Fruit fly (Drosophila melanogaster) whole organism, embryonic: ENCODE results near the gene CG43116.

Source experiments
- CG13287 ChIP-seq: fragments of 200-800 bp; sonication (Bioruptor generic); IDR thresholded peaks from 2 replicates; pipeline ENCODE4 v1.3.6; 2022; ENCODE audit warnings: missing biosample characterization, missing genetic modification characterization; ENCODE audit not compliant: partially characterized antibody
- CG14860 ChIP-seq: fragments of 200-800 bp; sonication (Bioruptor generic); IDR thresholded peaks from 3 replicates; pipeline ENCODE4 v1.3.6; 2022; ENCODE audit warnings: missing biosample characterization, missing genetic modification characterization; ENCODE audit not compliant: partially characterized antibody
- CG15696 ChIP-seq: fragments of 200-800 bp; sonication (Bioruptor generic); optimal IDR thresholded peaks from 2 replicates; lab custom pipeline; 2019; ENCODE audit warnings: missing biosample characterization, mild to moderate bottlenecking, missing genetic modification characterization, moderate library complexity
- CG1647 ChIP-seq: fragments of 200-800 bp; sonication (Bioruptor generic); optimal IDR thresholded peaks from 3 replicates; lab custom pipeline; 2016; ENCODE audit warnings: missing biosample characterization, missing genetic modification characterization
- CG17829 ChIP-seq: fragments of 200-800 bp; optimal IDR thresholded peaks from 2 replicates; lab custom pipeline; 2019; ENCODE audit warnings: missing biosample characterization, mild to moderate bottlenecking, missing genetic modification characterization, moderate library complexity
- CG2712 ChIP-seq: fragments of 200-800 bp; optimal IDR thresholded peaks from 3 replicates; lab custom pipeline; 2019; ENCODE audit warnings: missing biosample characterization, mild to moderate bottlenecking, missing genetic modification characterization, moderate library complexity
- CG2889 ChIP-seq: fragments of 200-800 bp; sonication (Bioruptor generic); IDR thresholded peaks from 3 replicates; pipeline ENCODE4 v1.3.6; 2022; ENCODE audit warnings: missing biosample characterization, missing genetic modification characterization
- CG31365 ChIP-seq: fragments of 200-800 bp; sonication (Bioruptor generic); optimal IDR thresholded peaks from 2 replicates; lab custom pipeline; 2018; ENCODE audit warnings: missing biosample characterization, mild to moderate bottlenecking, missing genetic modification characterization
- CG31388 ChIP-seq: fragments of 200-800 bp; sonication (Bioruptor generic); optimal IDR thresholded peaks from 2 replicates; lab custom pipeline; 2016; ENCODE audit warnings: missing biosample characterization, missing genetic modification characterization
- CG32532 ChIP-seq: fragments of 200-800 bp; sonication (Bioruptor generic); IDR thresholded peaks from 2 replicates; pipeline ENCODE4 v1.3.6; 2022; ENCODE audit warnings: missing biosample characterization, missing genetic modification characterization
- CG32772 ChIP-seq: fragments of 200-800 bp; sonication (Bioruptor generic); IDR thresholded peaks from 2 replicates; pipeline ENCODE4 v1.3.6; 2022; ENCODE audit warnings: missing biosample characterization, missing genetic modification characterization
- CG33213 ChIP-seq: fragments of 200-800 bp; sonication (Bioruptor generic); optimal IDR thresholded peaks from 3 replicates; lab custom pipeline; 2016; ENCODE audit warnings: missing biosample characterization, missing genetic modification characterization
- CG4282 ChIP-seq: fragments of 200-800 bp; sonication (Bioruptor generic); optimal IDR thresholded peaks from 2 replicates; lab custom pipeline; 2016; ENCODE audit warnings: missing biosample characterization, missing genetic modification characterization
- CG5180 ChIP-seq: fragments of 200-800 bp; sonication (Bioruptor generic); optimal IDR thresholded peaks from 3 replicates; lab custom pipeline; 2017; ENCODE audit warnings: missing biosample characterization, missing genetic modification characterization, mild to moderate bottlenecking, moderate library complexity, missing genetic modification reagents
- CG6791 ChIP-seq: fragments of 200-800 bp; sonication (Bioruptor generic); IDR thresholded peaks from 3 replicates; pipeline ENCODE4 v1.3.6; 2022; ENCODE audit warnings: missing biosample characterization, missing genetic modification characterization; ENCODE audit not compliant: partially characterized antibody
- CG8290 ChIP-seq, 3 experiments: fragments of 200-800 bp; sonication (Bioruptor generic); optimal IDR thresholded peaks; 2 replicates each; lab custom pipeline; 2016 to 2019; ENCODE audit warnings: missing biosample characterization in 3 of 3, missing genetic modification characterization in 3 of 3, mild to moderate bottlenecking in 2 of 3, moderate library complexity in 1 of 3
- CG8944 ChIP-seq: fragments of 200-800 bp; sonication (Bioruptor generic); optimal IDR thresholded peaks from 3 replicates; lab custom pipeline; 2016; ENCODE audit warnings: missing biosample characterization, missing genetic modification characterization
- CG9932 ChIP-seq: fragments of 200-800 bp; sonication (Bioruptor generic); IDR thresholded peaks from 2 replicates; pipeline ENCODE4 v1.3.6; 2022; ENCODE audit warnings: missing biosample characterization, missing genetic modification characterization
- Deaf1 ChIP-seq: fragments of 200-800 bp; optimal IDR thresholded peaks from 3 replicates; lab custom pipeline; 2019; ENCODE audit warnings: missing biosample characterization, mild to moderate bottlenecking, missing genetic modification characterization, moderate library complexity
- HLH54F ChIP-seq: fragments of 200-800 bp; sonication (Bioruptor generic); optimal IDR thresholded peaks from 3 replicates; lab custom pipeline; 2016; ENCODE audit warnings: missing biosample characterization, missing genetic modification characterization
- HLHmδ ChIP-seq: fragments of 200-800 bp; sonication (Bioruptor generic); optimal IDR thresholded peaks from 2 replicates; lab custom pipeline; 2018; ENCODE audit warnings: missing biosample characterization, mild to moderate bottlenecking, missing genetic modification characterization, moderate library complexity
- Lhr ChIP-seq: fragments of 200-800 bp; sonication (Bioruptor generic); optimal IDR thresholded peaks from 3 replicates; lab custom pipeline; 2017; ENCODE audit warnings: mild to moderate bottlenecking, missing biosample characterization, missing genetic modification reagents, missing genetic modification characterization
- NC2α ChIP-seq: fragments of 200-800 bp; sonication (Bioruptor generic); optimal IDR thresholded peaks from 2 replicates; lab custom pipeline; 2016; ENCODE audit warnings: missing biosample characterization, missing genetic modification characterization
- Nf-YA ChIP-seq: fragments of 200-800 bp; sonication (Bioruptor generic); IDR thresholded peaks from 2 replicates; pipeline ENCODE4 v1.3.6; 2022; ENCODE audit warnings: missing biosample characterization, missing genetic modification characterization
- Six4 ChIP-seq: fragments of 200-800 bp; sonication (Bioruptor generic); optimal IDR thresholded peaks from 2 replicates; lab custom pipeline; 2016; ENCODE audit warnings: missing biosample characterization, missing genetic modification characterization
- Taf1 ChIP-seq: fragments of 200-800 bp; sonication (Bioruptor generic); IDR thresholded peaks from 2 replicates; pipeline ENCODE4 v1.3.6; 2022; ENCODE audit warnings: missing biosample characterization, missing genetic modification characterization
- YL-1 ChIP-seq: fragments of 200-800 bp; sonication (Bioruptor generic); optimal IDR thresholded peaks from 3 replicates; lab custom pipeline; 2017; ENCODE audit warnings: missing biosample characterization, mild to moderate bottlenecking, missing genetic modification characterization
- abd-A ChIP-seq: fragments of 200-800 bp; sonication (Bioruptor generic); optimal IDR thresholded peaks from 3 replicates; lab custom pipeline; 2019; ENCODE audit warnings: missing biosample characterization, mild to moderate bottlenecking, missing genetic modification characterization, moderate library complexity
- ash1 ChIP-seq: fragments of 200-800 bp; sonication (Bioruptor generic); optimal IDR thresholded peaks from 2 replicates; lab custom pipeline; 2018; ENCODE audit warnings: missing biosample characterization, mild to moderate bottlenecking, missing genetic modification characterization
- bigmax ChIP-seq: fragments of 200-800 bp; sonication (Bioruptor generic); optimal IDR thresholded peaks from 2 replicates; lab custom pipeline; 2018; ENCODE audit warnings: missing biosample characterization, mild to moderate bottlenecking, missing genetic modification characterization
- caup ChIP-seq: fragments of 200-800 bp; sonication (Bioruptor generic); optimal IDR thresholded peaks from 3 replicates; lab custom pipeline; 2017; ENCODE audit warnings: missing biosample characterization, mild to moderate bottlenecking, missing genetic modification characterization, moderate library complexity; ENCODE audit not compliant: severe bottlenecking
- ci ChIP-seq: fragments of 200-800 bp; sonication (Bioruptor generic); IDR thresholded peaks from 3 replicates; pipeline ENCODE4 v1.3.6; 2022; ENCODE audit warnings: missing biosample characterization, missing genetic modification characterization
- crol ChIP-seq: fragments of 200-800 bp; sonication (Bioruptor generic); IDR thresholded peaks from 2 replicates; pipeline ENCODE4 v1.3.6; 2022; ENCODE audit warnings: missing biosample characterization, missing genetic modification characterization
- crp ChIP-seq, 2 experiments: fragments of 200-800 bp; sonication (Bioruptor generic); optimal IDR thresholded peaks; 2 replicates in 1 of 2; 3 replicates in 1 of 2; lab custom pipeline; 2017; ENCODE audit warnings: missing biosample characterization in 2 of 2, missing genetic modification characterization in 2 of 2, mild to moderate bottlenecking in 1 of 2, moderate library complexity in 1 of 2
- gcm ChIP-seq: fragments of 200-800 bp; sonication (Bioruptor generic); optimal IDR thresholded peaks from 2 replicates; lab custom pipeline; 2019; ENCODE audit warnings: missing biosample characterization, mild to moderate bottlenecking, missing genetic modification characterization, moderate library complexity
- gcm2 ChIP-seq: fragments of 200-800 bp; sonication (Bioruptor generic); optimal IDR thresholded peaks from 2 replicates; lab custom pipeline; 2016; ENCODE audit warnings: missing biosample characterization, missing genetic modification characterization
- hkb ChIP-seq, 2 experiments: fragments of 200-800 bp in 1 of 2; fragments of >200 bp in 1 of 2; sonication (Bioruptor generic) in 1 of 2; IDR thresholded peaks in 1 of 2; optimal IDR thresholded peaks in 1 of 2; 2 replicates each; pipeline versions ENCODE4 v1.3.6 to Lab custom; 2017 to 2022; ENCODE audit warnings: missing biosample characterization in 1 of 2, missing genetic modification characterization in 1 of 2
- kay ChIP-seq: fragments of 200-800 bp; sonication (Bioruptor generic); optimal IDR thresholded peaks from 2 replicates; lab custom pipeline; 2016; ENCODE audit warnings: missing biosample characterization, missing genetic modification characterization
- lilli ChIP-seq: fragments of 200-800 bp; sonication (Bioruptor generic); optimal IDR thresholded peaks from 3 replicates; lab custom pipeline; 2016; ENCODE audit warnings: missing biosample characterization, missing genetic modification characterization
- luna ChIP-seq: fragments of 200-800 bp; sonication (Bioruptor generic); optimal IDR thresholded peaks from 2 replicates; lab custom pipeline; 2016; ENCODE audit warnings: missing biosample characterization, missing genetic modification characterization
- pros ChIP-seq: fragments of 200-800 bp; sonication (Bioruptor generic); optimal IDR thresholded peaks from 3 replicates; lab custom pipeline; 2019; ENCODE audit warnings: missing biosample characterization, mild to moderate bottlenecking, missing genetic modification characterization, moderate library complexity
- ranshi ChIP-seq: fragments of 200-800 bp; sonication (Bioruptor generic); IDR thresholded peaks from 2 replicates; pipeline ENCODE4 v1.3.6; 2022; ENCODE audit warnings: missing biosample characterization, missing genetic modification characterization
- sima ChIP-seq: fragments of 200-800 bp; sonication (Bioruptor generic); optimal IDR thresholded peaks from 2 replicates; lab custom pipeline; 2016; ENCODE audit warnings: missing biosample characterization, missing genetic modification characterization
- sqz ChIP-seq: fragments of 200-800 bp; sonication (Bioruptor generic); optimal IDR thresholded peaks from 3 replicates; lab custom pipeline; 2018; ENCODE audit warnings: missing biosample characterization, mild to moderate bottlenecking, missing genetic modification characterization
- tna ChIP-seq: fragments of 200-800 bp; sonication (Bioruptor generic); IDR thresholded peaks from 2 replicates; pipeline ENCODE4 v1.3.6; 2022; ENCODE audit warnings: missing biosample characterization, missing genetic modification characterization; ENCODE audit not compliant: partially characterized antibody
- unc-4 ChIP-seq: fragments of 200-800 bp; sonication (Bioruptor generic); IDR thresholded peaks from 2 replicates; pipeline ENCODE4 v1.3.6; 2022; ENCODE audit warnings: missing biosample characterization, missing genetic modification characterization; ENCODE audit not compliant: partially characterized antibody
- usp ChIP-seq: fragments of >200 bp; optimal IDR thresholded peaks from 2 replicates; lab custom pipeline; 2017; ENCODE audit warnings: missing biosample characterization, missing genetic modification characterization
- vvl ChIP-seq: fragments of 200-800 bp; sonication (Bioruptor generic); IDR thresholded peaks from 2 replicates; pipeline ENCODE4 v1.3.6; 2022; ENCODE audit warnings: missing biosample characterization, missing genetic modification characterization
- wdn ChIP-seq: fragments of 200-800 bp; sonication (Bioruptor generic); IDR thresholded peaks from 2 replicates; pipeline ENCODE4 v1.3.6; 2022; ENCODE audit warnings: missing biosample characterization, missing genetic modification characterization
- zfh1 ChIP-seq: fragments of 200-800 bp; sonication (Bioruptor generic); IDR thresholded peaks from 3 replicates; pipeline ENCODE4 v1.3.6; 2022; ENCODE audit warnings: missing biosample characterization, missing genetic modification characterization

Gene CG43116

DNA sequence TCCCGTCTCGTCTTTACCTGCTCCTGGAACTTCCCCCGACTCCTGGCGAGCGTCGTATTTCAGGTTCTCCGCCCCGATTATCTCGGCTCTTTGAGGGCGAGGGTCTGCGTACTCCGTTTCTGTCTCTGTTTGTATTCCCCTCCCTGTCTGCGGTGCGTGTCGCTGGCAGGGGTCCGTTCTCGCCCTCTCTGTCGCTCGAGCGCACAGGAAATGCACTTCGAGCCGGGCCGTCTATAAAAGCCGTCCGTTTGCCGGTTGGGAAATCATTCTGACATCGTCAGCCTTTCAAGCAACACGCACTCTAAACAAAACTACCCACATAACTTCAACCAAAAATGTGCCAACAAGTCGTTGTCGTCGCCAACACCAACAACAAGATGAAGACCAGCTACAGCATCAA is 13.8 kb upstream of the CG43116 start (continued):
- TF ChIP-seq CG4282 (no peak), ci (GFP tag; lab: Robert Waterston, UW) (0 out of 3 replicates have a peak, but pooled peaks have one; percentile 20), HLH54F (GFP tag; lab: Kevin White, UChicago) (no peak), Deaf1 (tag; lab: Kevin White, UChicago) (peak; percentile 14), lilli (GFP tag; lab: Kevin White, UChicago) (no peak), CG13287 (GFP tag; lab: Robert Waterston, UW) (no peak), CG2889 (GFP tag; lab: Robert Waterston, UW) (no peak), usp (GFP tag; lab: Kevin White, UChicago) (no peak), CG17829 (tag; lab: Kevin White, UChicago) (peak; percentile 18), CG15696 (tag; lab: Kevin White, UChicago) (no peak), CG32772 (GFP tag; lab: Robert Waterston, UW) (no peak), wdn (no peak), ash1 (no peak), gcm2 (GFP tag; lab: Kevin White, UChicago) (no peak), CG8944 (GFP tag; lab: Kevin White, UChicago) (peak; percentile 34), CG1647 (GFP tag; lab: Kevin White, UChicago) (no peak), Taf1 (no peak), crol (GFP tag; lab: Robert Waterston, UW) (peak; percentile 72), luna (GFP tag; lab: Kevin White, UChicago) (no peak), CG2712 (tag; lab: Kevin White, UChicago) (peak; percentile 5), crp (GFP tag; optimal IDR thresholded peaks at IDR 0.05; lab: Kevin White, UChicago) (no peak), YL-1 (GFP tag; lab: Kevin White, UChicago) (no peak), abd-A (tag; lab: Kevin White, UChicago) (no peak), CG14860 (no peak), kay (GFP tag; lab: Kevin White, UChicago) (no peak), CG33213 (GFP tag; lab: Kevin White, UChicago) (no peak), caup (GFP tag; lab: Kevin White, UChicago) (no peak), zfh1 (no peak), ranshi (GFP tag; lab: Robert Waterston, UW) (no peak), CG32532 (GFP tag; lab: Robert Waterston, UW) (no peak), pros (peak; percentile 80), Lhr (GFP tag; lab: Kevin White, UChicago) (no peak), NC2α (GFP tag; lab: Kevin White, UChicago) (peak; percentile 50), hkb (optimal IDR thresholded peaks at IDR 0.05; lab: Kevin White, UChicago) (no peak), hkb (GFP tag; IDR thresholded peaks at IDR 0.05; lab: Robert Waterston, UW) (no peak), CG31365 (tag; lab: Kevin White, UChicago) (no peak), CG5180 (peak; percentile 43), CG6791 (GFP tag; lab: Robert Waterston, UW) (no peak), Six4 (GFP tag; lab: Kevin White, UChicago) (peak; percentile 43), unc-4 (GFP tag; lab: Robert Waterston, UW) (no peak), HLHmδ (GFP tag; lab: Kevin White, UChicago) (peak; percentile 99), tna (GFP tag; lab: Robert Waterston, UW) (no peak), sima (GFP tag; lab: Kevin White, UChicago) (no peak), CG8290 (GFP tag; optimal IDR thresholded peaks at IDR 0.05; lab: Kevin White, UChicago) (peak; percentile 4), CG8290 (tag; optimal IDR thresholded peaks at IDR 0.05; lab: Kevin White, UChicago) (no peak), sqz (GFP tag; lab: Kevin White, UChicago) (no peak), bigmax (GFP tag; lab: Kevin White, UChicago) (no peak), gcm (peak; percentile 22), CG9932 (GFP tag; lab: Robert Waterston, UW) (no peak), vvl (GFP tag; lab: Robert Waterston, UW) (peak; percentile 19; the same call in 1 of the 2 replicates), Nf-YA (GFP tag; lab: Robert Waterston, UW) (no peak), CG31388 (GFP tag; lab: Kevin White, UChicago) (no peak)
